Worm (Caenorhabditis elegans): Measurements from ENCODE around the gene Y41C4A.9.

- TF ChIP-seq dao-5 (tag; optimal IDR thresholded peaks at IDR 0.05) = no peak
- TF ChIP-seq him-1 (tag; optimal IDR thresholded peaks at IDR 0.05) = no peak
These were observed 22.2 kb downstream of the Y41C4A.9 start, which contains the start of gene Y41C4A.6 for ce11 chrIII:11696273-11696672.
